Fruit fly (Drosophila melanogaster) whole organism, embryonic: ENCODE measurements around the gene Agpat2.
A peak's percentile ranks its signal among the peaks of the same experiment; 100 is the strongest.

ENCODE experiments used
- Antp ChIP-seq: fragments of 200-800 bp; sonication (Bioruptor generic); optimal IDR thresholded peaks from 3 replicates; lab custom pipeline; 2016; ENCODE audit warnings: missing biosample characterization, missing genetic modification characterization
- Atf6 ChIP-seq: fragments of 200-800 bp; sonication (Bioruptor generic); IDR thresholded peaks from 2 replicates; pipeline ENCODE4 v1.3.6; 2022; ENCODE audit warnings: missing biosample characterization, missing genetic modification characterization
- Bdp1 ChIP-seq: fragments of 200-800 bp; sonication (Bioruptor generic); optimal IDR thresholded peaks from 3 replicates; lab custom pipeline; 2016; ENCODE audit warnings: missing biosample characterization, missing genetic modification characterization
- Bgb ChIP-seq: fragments of 200-800 bp; sonication (Bioruptor generic); IDR thresholded peaks from 2 replicates; pipeline ENCODE4 v1.3.6; 2022; ENCODE audit warnings: missing biosample characterization, missing genetic modification characterization; ENCODE audit not compliant: partially characterized antibody
- CG10267 ChIP-seq: fragments of 200-800 bp; sonication (Bioruptor generic); optimal IDR thresholded peaks from 2 replicates; lab custom pipeline; 2018; ENCODE audit warnings: missing biosample characterization, mild to moderate bottlenecking, missing genetic modification characterization, moderate library complexity
- CG11398 ChIP-seq: fragments of 200-800 bp; sonication (Bioruptor generic); optimal IDR thresholded peaks from 2 replicates; lab custom pipeline; 2016; ENCODE audit warnings: missing biosample characterization, missing genetic modification characterization
- CG11504 ChIP-seq: fragments of 200-800 bp; sonication (Bioruptor generic); optimal IDR thresholded peaks from 3 replicates; lab custom pipeline; 2019; ENCODE audit warnings: missing biosample characterization, mild to moderate bottlenecking, missing genetic modification characterization, moderate library complexity
- CG11560 ChIP-seq: fragments of 200-800 bp; sonication (Bioruptor generic); IDR thresholded peaks from 3 replicates; pipeline ENCODE4 v1.3.6; 2022; ENCODE audit warnings: missing biosample characterization, missing genetic modification characterization
- CG12155 ChIP-seq: fragments of 200-800 bp; sonication (Bioruptor generic); optimal IDR thresholded peaks from 3 replicates; lab custom pipeline; 2016; ENCODE audit warnings: missing biosample characterization, missing genetic modification characterization
- CG12769 ChIP-seq: fragments of 200-800 bp; sonication (Bioruptor generic); optimal IDR thresholded peaks from 2 replicates; lab custom pipeline; 2019; ENCODE audit warnings: missing biosample characterization, mild to moderate bottlenecking, missing genetic modification characterization, moderate library complexity
- CG14710 ChIP-seq: fragments of 200-800 bp; sonication (Bioruptor generic); optimal IDR thresholded peaks from 3 replicates; lab custom pipeline; 2019; ENCODE audit warnings: missing biosample characterization, mild to moderate bottlenecking, missing genetic modification characterization, moderate library complexity
- CG1529 ChIP-seq: fragments of 200-800 bp; sonication (Bioruptor generic); optimal IDR thresholded peaks from 3 replicates; lab custom pipeline; 2018; ENCODE audit warnings: missing biosample characterization, missing genetic modification characterization
- CG17829 ChIP-seq: fragments of 200-800 bp; optimal IDR thresholded peaks from 2 replicates; lab custom pipeline; 2019; ENCODE audit warnings: missing biosample characterization, mild to moderate bottlenecking, missing genetic modification characterization, moderate library complexity
- CG2116 ChIP-seq: fragments of 200-800 bp; sonication (Bioruptor generic); optimal IDR thresholded peaks from 3 replicates; lab custom pipeline; 2018; ENCODE audit warnings: missing biosample characterization, mild to moderate bottlenecking, missing genetic modification characterization
- CG2120 ChIP-seq: fragments of 200-800 bp; sonication (Bioruptor generic); optimal IDR thresholded peaks from 3 replicates; lab custom pipeline; 2016; ENCODE audit warnings: missing biosample characterization, missing genetic modification characterization
- CG2712 ChIP-seq: fragments of 200-800 bp; optimal IDR thresholded peaks from 3 replicates; lab custom pipeline; 2019; ENCODE audit warnings: missing biosample characterization, mild to moderate bottlenecking, missing genetic modification characterization, moderate library complexity
- CG31365 ChIP-seq: fragments of 200-800 bp; sonication (Bioruptor generic); optimal IDR thresholded peaks from 2 replicates; lab custom pipeline; 2018; ENCODE audit warnings: missing biosample characterization, mild to moderate bottlenecking, missing genetic modification characterization
- CG3163 ChIP-seq: fragments of 200-800 bp; sonication (Bioruptor generic); optimal IDR thresholded peaks from 3 replicates; lab custom pipeline; 2016; ENCODE audit warnings: missing biosample characterization, missing genetic modification characterization
- CG32532 ChIP-seq: fragments of 200-800 bp; sonication (Bioruptor generic); IDR thresholded peaks from 2 replicates; pipeline ENCODE4 v1.3.6; 2022; ENCODE audit warnings: missing biosample characterization, missing genetic modification characterization
- CG3995 ChIP-seq: fragments of 200-800 bp; sonication (Bioruptor generic); optimal IDR thresholded peaks from 3 replicates; lab custom pipeline; 2016; ENCODE audit warnings: missing biosample characterization, missing genetic modification characterization
- CG6272 ChIP-seq: fragments of 200-800 bp; sonication (Bioruptor generic); IDR thresholded peaks from 2 replicates; pipeline ENCODE4 v1.3.6; 2022; ENCODE audit warnings: missing biosample characterization, missing genetic modification characterization
- CG7556 ChIP-seq: fragments of 200-800 bp; sonication (Bioruptor generic); optimal IDR thresholded peaks from 2 replicates; lab custom pipeline; 2017; ENCODE audit warnings: missing biosample characterization, mild to moderate bottlenecking, missing genetic modification characterization
- CG8478 ChIP-seq: fragments of >200 bp; optimal IDR thresholded peaks from 2 replicates; lab custom pipeline; 2018
- CG9727 ChIP-seq: fragments of 200-800 bp; sonication (Bioruptor generic); optimal IDR thresholded peaks from 3 replicates; lab custom pipeline; 2017; ENCODE audit warnings: missing biosample characterization, mild to moderate bottlenecking, missing genetic modification characterization
- CTCF ChIP-seq: fragments of 200-800 bp; sonication (Bioruptor generic); optimal IDR thresholded peaks from 2 replicates; lab custom pipeline; 2017; ENCODE audit warnings: missing biosample characterization, mild to moderate bottlenecking, missing genetic modification characterization, moderate library complexity
- Dip3 ChIP-seq: fragments of 200-800 bp; sonication (Bioruptor generic); optimal IDR thresholded peaks from 3 replicates; lab custom pipeline; 2016; ENCODE audit warnings: missing biosample characterization, missing genetic modification characterization
- Dll ChIP-seq: fragments of 200-800 bp; sonication (Bioruptor generic); IDR thresholded peaks from 4 replicates; pipeline ENCODE4 v1.3.6; 2022; ENCODE audit warnings: missing biosample characterization, missing genetic modification characterization; ENCODE audit not compliant: partially characterized antibody
- E2f1 ChIP-seq: fragments of 200-800 bp; sonication (Bioruptor generic); IDR thresholded peaks from 2 replicates; pipeline ENCODE4 v1.3.6; 2022; ENCODE audit warnings: missing biosample characterization, missing genetic modification characterization
- E2f2 ChIP-seq: fragments of 200-800 bp; sonication (Bioruptor generic); IDR thresholded peaks from 2 replicates; pipeline ENCODE4 v1.3.6; 2022; ENCODE audit warnings: missing biosample characterization, missing genetic modification characterization
- Elba2 ChIP-seq: fragments of 200-800 bp; sonication (Bioruptor generic); optimal IDR thresholded peaks from 3 replicates; lab custom pipeline; 2016; ENCODE audit warnings: missing biosample characterization, missing genetic modification characterization
- HLH4C ChIP-seq: fragments of 200-800 bp; sonication (Bioruptor generic); IDR thresholded peaks from 3 replicates; pipeline ENCODE4 v1.3.6; 2022; ENCODE audit warnings: missing biosample characterization, missing genetic modification characterization; ENCODE audit not compliant: partially characterized antibody
- HLH54F ChIP-seq: fragments of 200-800 bp; sonication (Bioruptor generic); optimal IDR thresholded peaks from 3 replicates; lab custom pipeline; 2016; ENCODE audit warnings: missing biosample characterization, missing genetic modification characterization
- HmgZ ChIP-seq: fragments of 200-800 bp; sonication (Bioruptor generic); optimal IDR thresholded peaks from 2 replicates; lab custom pipeline; 2018; ENCODE audit warnings: missing biosample characterization, mild to moderate bottlenecking, missing genetic modification characterization
- Jarid2 ChIP-seq: fragments of 200-800 bp; sonication (Bioruptor generic); optimal IDR thresholded peaks from 3 replicates; lab custom pipeline; 2017; ENCODE audit warnings: mild to moderate bottlenecking, missing biosample characterization, missing genetic modification reagents, missing genetic modification characterization
- Lim3 ChIP-seq: fragments of 200-800 bp; sonication (Bioruptor generic); IDR thresholded peaks from 2 replicates; pipeline ENCODE4 v1.3.6; 2022; ENCODE audit warnings: missing biosample characterization, missing genetic modification characterization
- Pdp1 ChIP-seq, 2 experiments: fragments of 200-800 bp; sonication (Bioruptor generic); optimal IDR thresholded peaks; 3 replicates each; lab custom pipeline; 2016; ENCODE audit warnings: missing biosample characterization in 2 of 2, missing genetic modification characterization in 2 of 2, mild to moderate bottlenecking in 1 of 2, moderate library complexity in 1 of 2
- Rfx ChIP-seq: fragments of 200-800 bp; sonication (Bioruptor generic); IDR thresholded peaks from 2 replicates; pipeline ENCODE4 v1.3.6; 2022; ENCODE audit warnings: missing biosample characterization, missing genetic modification characterization
- Scr ChIP-seq: fragments of 200-800 bp; sonication (Bioruptor generic); IDR thresholded peaks from 2 replicates; pipeline ENCODE4 v1.3.6; 2022; ENCODE audit warnings: missing biosample characterization, missing genetic modification characterization; ENCODE audit not compliant: partially characterized antibody
- Trl ChIP-seq, 3 experiments: fragments of >200 bp in 2 of 3; fragments of 200-800 bp in 1 of 3; sonication (Bioruptor generic) in 1 of 3; optimal IDR thresholded peaks; 2 replicates in 1 of 3; 3 replicates in 2 of 3; lab custom pipeline; 2016 to 2017; ENCODE audit warnings: missing biosample characterization in 1 of 3, missing genetic modification characterization in 1 of 3
- Vsx1 ChIP-seq: fragments of 200-800 bp; sonication (Bioruptor generic); optimal IDR thresholded peaks from 2 replicates; lab custom pipeline; 2017; ENCODE audit warnings: missing biosample characterization, mild to moderate bottlenecking, missing genetic modification characterization, missing genetic modification reagents
- bowl ChIP-seq: fragments of 200-800 bp; sonication (Bioruptor generic); IDR thresholded peaks from 2 replicates; pipeline ENCODE4 v1.3.6; 2022; ENCODE audit warnings: missing biosample characterization, missing genetic modification characterization
- bsh ChIP-seq, 2 experiments: fragments of 200-800 bp; sonication (Bioruptor generic); optimal IDR thresholded peaks; 2 replicates each; lab custom pipeline; 2017 to 2018; ENCODE audit warnings: mild to moderate bottlenecking in 2 of 2, missing biosample characterization in 2 of 2, missing genetic modification characterization in 2 of 2, moderate library complexity in 1 of 2
- chm ChIP-seq: fragments of 200-800 bp; sonication (Bioruptor generic); IDR thresholded peaks from 2 replicates; pipeline ENCODE4 v1.3.6; 2022; ENCODE audit warnings: missing biosample characterization, missing genetic modification characterization
- ci ChIP-seq: fragments of 200-800 bp; sonication (Bioruptor generic); IDR thresholded peaks from 3 replicates; pipeline ENCODE4 v1.3.6; 2022; ENCODE audit warnings: missing biosample characterization, missing genetic modification characterization
- eve ChIP-seq, 2 experiments: fragments of >200 bp; optimal IDR thresholded peaks; 2 replicates each; lab custom pipeline; 2017; ENCODE audit warnings: missing biosample characterization in 2 of 2, missing genetic modification characterization in 2 of 2
- fd64A ChIP-seq: fragments of 200-800 bp; sonication (Bioruptor generic); optimal IDR thresholded peaks from 3 replicates; lab custom pipeline; 2018; ENCODE audit warnings: missing biosample characterization, mild to moderate bottlenecking, missing genetic modification characterization
- ham ChIP-seq: fragments of 200-800 bp; sonication (Bioruptor generic); IDR thresholded peaks from 2 replicates; pipeline ENCODE4 v1.3.6; 2022; ENCODE audit warnings: missing biosample characterization, missing genetic modification characterization
- pb ChIP-seq: fragments of 200-800 bp; sonication (Bioruptor generic); optimal IDR thresholded peaks from 3 replicates; lab custom pipeline; 2016; ENCODE audit warnings: missing biosample characterization, missing genetic modification characterization
- pho ChIP-seq: fragments of 200-800 bp; sonication (Bioruptor generic); optimal IDR thresholded peaks from 2 replicates; lab custom pipeline; 2016; ENCODE audit warnings: missing biosample characterization, missing genetic modification characterization
- sima ChIP-seq: fragments of 200-800 bp; sonication (Bioruptor generic); optimal IDR thresholded peaks from 2 replicates; lab custom pipeline; 2016; ENCODE audit warnings: missing biosample characterization, missing genetic modification characterization
- zen ChIP-seq: fragments of 200-800 bp; sonication (Bioruptor generic); optimal IDR thresholded peaks from 3 replicates; lab custom pipeline; 2018; ENCODE audit warnings: missing biosample characterization, mild to moderate bottlenecking, missing genetic modification characterization, moderate library complexity

The Agpat2 gene

DNA sequence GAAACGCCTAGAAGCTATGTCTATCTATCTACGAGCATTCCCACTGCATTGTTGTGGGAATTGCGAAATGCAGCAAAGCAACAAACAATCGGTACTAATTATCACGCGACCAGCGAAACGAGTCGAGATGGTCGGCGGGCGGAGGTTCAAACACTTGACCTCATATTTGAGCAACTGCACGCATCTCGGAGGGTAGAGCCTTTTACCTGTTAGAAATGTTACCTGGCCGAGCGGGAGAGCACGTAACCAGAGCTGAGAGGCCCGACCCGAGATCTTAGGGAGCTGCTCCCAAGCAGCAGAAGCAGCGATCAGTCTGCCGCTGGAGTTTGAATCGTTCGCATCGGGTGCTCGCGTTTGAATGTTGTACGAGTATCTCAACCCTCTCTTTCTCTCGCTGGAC, 14.6 kb upstream of the Agpat2 start (continued):
- TF ChIP-seq chm (GFP tag; lab: Robert Waterston, UW): peak; percentile 46
- no peak for TF ChIP-seq CG9727
- no peak for TF ChIP-seq pb (GFP tag; lab: Kevin White, UChicago)
- TF ChIP-seq ci (GFP tag; lab: Robert Waterston, UW): 0 out of 3 replicates have a peak, but pooled peaks have one; percentile 35
- TF ChIP-seq Antp (GFP tag; lab: Kevin White, UChicago): no peak
- TF ChIP-seq CG12769: peak; percentile 84
- no peak for TF ChIP-seq bsh (GFP tag; optimal IDR thresholded peaks at IDR 0.05; lab: Kevin White, UChicago)
- no peak for TF ChIP-seq CG3995 (GFP tag; lab: Kevin White, UChicago)
- TF ChIP-seq Rfx (GFP tag; lab: Robert Waterston, UW): peak; percentile 27; the same call in 1 of the 2 replicates
- peak; percentile 21; the same call in 1 of the 2 replicates for TF ChIP-seq CG32532 (GFP tag; lab: Robert Waterston, UW)
- TF ChIP-seq E2f1: no peak
- peak; percentile 43 to 69 for TF ChIP-seq Trl (optimal IDR thresholded peaks at IDR 0.05; lab: Kevin White, UChicago)
- no peak for TF ChIP-seq Trl (GFP tag; optimal IDR thresholded peaks at IDR 0.05; lab: Kevin White, UChicago)
- TF ChIP-seq CG12155: peak; percentile 13
- TF ChIP-seq CG7556 (GFP tag; lab: Kevin White, UChicago): no peak
- peak; percentile 55 for TF ChIP-seq Jarid2 (GFP tag; lab: Kevin White, UChicago)

DNA sequence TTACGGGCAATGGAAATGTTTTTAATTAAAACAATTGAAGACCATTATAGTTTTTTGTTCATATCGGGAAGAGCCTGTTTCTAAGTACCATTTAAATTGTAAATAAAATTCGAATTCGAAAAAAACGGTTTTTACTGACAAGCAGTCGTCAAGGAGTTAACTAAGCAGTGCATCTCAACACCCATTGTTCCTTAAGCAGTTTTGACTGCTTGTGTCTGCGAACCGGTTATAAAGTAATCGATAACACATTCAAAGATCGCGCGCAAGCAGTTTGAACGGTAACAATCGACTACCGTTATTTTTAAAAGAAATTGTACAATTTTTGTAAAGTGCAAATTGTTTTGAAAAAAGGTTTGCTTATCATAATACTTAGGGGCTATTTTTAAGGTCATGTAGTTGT, 14.2 kb upstream of the Agpat2 start:
- TF ChIP-seq Scr (peak; percentile 7; the same call in 1 of the 2 replicates), Vsx1 (GFP tag; lab: Kevin White, UChicago) (no peak), fd64A (GFP tag; lab: Kevin White, UChicago) (no peak), Elba2 (GFP tag; lab: Kevin White, UChicago) (no peak), HmgZ (peak; percentile 51), CG14710 (peak; percentile 55), HLH4C (GFP tag; lab: Robert Waterston, UW) (peak; percentile 49; the same call in 1 of the 3 replicates), CG11560 (tag; lab: Robert Waterston, UW) (peak; percentile 96), zen (tag; lab: Kevin White, UChicago) (peak; percentile 67), CG11398 (GFP tag; lab: Kevin White, UChicago) (no peak), Lim3 (no peak), CTCF (GFP tag; lab: Kevin White, UChicago) (peak; percentile 59), CG2712 (peak; percentile 28), CG31365 (peak; percentile 100), CG2116 (GFP tag; lab: Kevin White, UChicago) (peak; percentile 53), pho (GFP tag; lab: Kevin White, UChicago) (peak; percentile 30), CG10267 (tag; lab: Kevin White, UChicago) (peak; percentile 78), Atf6 (GFP tag; lab: Robert Waterston, UW) (no peak), bowl (GFP tag; lab: Robert Waterston, UW) (no peak), CG11504 (tag; lab: Kevin White, UChicago) (peak; percentile 41), HLH54F (GFP tag; lab: Kevin White, UChicago) (peak; percentile 1), CG1529 (GFP tag; lab: Kevin White, UChicago) (no peak), CG6272 (0 out of 2 replicates have a peak, but pooled peaks have one; percentile 12), Bgb (peak; percentile 56; the same call in 1 of the 2 replicates), CG2120 (peak; percentile 17), E2f2 (GFP tag; lab: Robert Waterston, UW) (peak; percentile 90), CG3163 (GFP tag; lab: Kevin White, UChicago) (peak; percentile 2), CG17829 (tag; lab: Kevin White, UChicago) (peak; percentile 23), CG8478 (lab: Kevin White, UChicago) (peak; percentile 87), Bdp1 (peak; percentile 91), ham (GFP tag; lab: Robert Waterston, UW) (no peak), sima (GFP tag; lab: Kevin White, UChicago) (no peak), Pdp1 (GFP tag; optimal IDR thresholded peaks at IDR 0.05; lab: Kevin White, UChicago) (peak in 1 of 2 experiments; percentile 54), Dll (GFP tag; lab: Robert Waterston, UW) (peak; percentile 19; the same call in 1 of the 4 replicates), eve (GFP tag; optimal IDR thresholded peaks at IDR 0.05; lab: Kevin White, UChicago) (no peak), Dip3 (GFP tag; lab: Kevin White, UChicago) (peak; percentile 11)
